ENCODE assay signal across 3 worm cellular contexts in the genomic region with DNA sequence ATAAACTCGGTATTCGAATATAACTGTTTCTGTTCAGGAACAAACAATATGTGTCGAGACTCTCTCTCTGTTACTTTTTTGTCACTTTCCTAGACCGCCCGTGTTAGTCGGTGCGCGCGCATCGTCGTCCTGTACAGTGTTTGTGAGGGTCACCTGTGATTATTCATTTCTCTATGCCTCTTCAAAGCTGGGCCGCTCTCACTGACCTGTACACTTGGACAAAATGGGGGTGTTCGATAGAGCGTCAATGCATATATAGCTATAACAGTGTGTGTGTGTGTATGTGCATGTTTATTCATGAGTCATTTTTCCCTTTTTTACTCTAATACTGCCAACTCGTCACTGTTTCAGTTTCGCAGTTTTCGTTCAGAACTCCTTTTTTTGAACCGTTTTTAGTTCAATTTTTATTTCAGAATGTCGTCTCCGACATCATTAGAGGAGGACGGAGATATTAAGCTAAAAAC.
TF ChIP-seq lines count a peak whose summit lies in the region.

A gene (plus strand): TSS at position 414 of the 464 bp plus-strand sequence.

TF ChIP-seq in whole organism, L1 larva, 84 proteins besides CTCF, POLR2A, EP300 and RAD21 (continued from another document and continues in another):
- TF ChIP-seq efl-1 (optimal IDR thresholded peaks at IDR 0.05; lab: Kevin White, UChicago): peak; percentile 53 to 54
- peak; percentile 21 to 95 for TF ChIP-seq efl-1 (GFP tag; optimal IDR thresholded peaks at IDR 0.05 in 1 of 2; lab: Kevin White, UChicago)
- no peak for TF ChIP-seq isw-1 (GFP tag; IDR thresholded peaks at IDR 0.05; lab: Robert Waterston, UW)
- peak; percentile 80 for TF ChIP-seq snu-23 (GFP tag; optimal IDR thresholded peaks at IDR 0.05; lab: Kevin White, UChicago)
- TF ChIP-seq nhr-11 (tag; optimal IDR thresholded peaks at IDR 0.05; lab: Kevin White, UChicago): no peak
- TF ChIP-seq pag-3 (tag; optimal IDR thresholded peaks at IDR 0.05; lab: Kevin White, UChicago; ENCODE audit: borderline replicate concordance, insufficient read depth): no peak
- TF ChIP-seq ets-5 (GFP tag; IDR thresholded peaks at IDR 0.05; lab: Robert Waterston, UW): no peak
- TF ChIP-seq vab-15 (tag; optimal IDR thresholded peaks at IDR 0.05; lab: Kevin White, UChicago): no peak
- TF ChIP-seq nhr-20 (tag; optimal IDR thresholded peaks at IDR 0.05; lab: Kevin White, UChicago): peak; percentile 81
- TF ChIP-seq ces-1 (GFP tag; optimal IDR thresholded peaks at IDR 0.05; lab: Kevin White, UChicago): no peak
- no peak for TF ChIP-seq egl-27 (tag; optimal IDR thresholded peaks at IDR 0.05; lab: Kevin White, UChicago)
- TF ChIP-seq fkh-10 (GFP tag; optimal IDR thresholded peaks at IDR 0.05; lab: Kevin White, UChicago): no peak
- TF ChIP-seq nhr-71 (tag; optimal IDR thresholded peaks at IDR 0.05; lab: Kevin White, UChicago): peak; percentile 71
- peak; percentile 37 for TF ChIP-seq nhr-47 (tag; optimal IDR thresholded peaks at IDR 0.05; lab: Kevin White, UChicago)
- no peak for TF ChIP-seq hlh-17 (GFP tag; optimal IDR thresholded peaks at IDR 0.05; lab: Kevin White, UChicago; ENCODE audit: borderline replicate concordance)
- TF ChIP-seq nhr-84 (tag; optimal IDR thresholded peaks at IDR 0.05; lab: Kevin White, UChicago): no peak
- TF ChIP-seq rnt-1 (tag; optimal IDR thresholded peaks at IDR 0.05; lab: Kevin White, UChicago): peak; percentile 16
- no peak for TF ChIP-seq fkh-8 (tag; optimal IDR thresholded peaks at IDR 0.05; lab: Kevin White, UChicago)
- peak; percentile 77 for TF ChIP-seq nhr-90 (tag; optimal IDR thresholded peaks at IDR 0.05; lab: Kevin White, UChicago; ENCODE audit: poor library complexity)
- TF ChIP-seq pqm-1 (tag; optimal IDR thresholded peaks at IDR 0.05; lab: Kevin White, UChicago): no peak
- peak; percentile 78 for TF ChIP-seq ztf-4 (tag; optimal IDR thresholded peaks at IDR 0.05; lab: Kevin White, UChicago)
- no peak for TF ChIP-seq ceh-90 (tag; optimal IDR thresholded peaks at IDR 0.05; lab: Kevin White, UChicago)
- no peak for TF ChIP-seq ztf-11 (tag; optimal IDR thresholded peaks at IDR 0.05; lab: Kevin White, UChicago)
- TF ChIP-seq hpl-2 (GFP tag; optimal IDR thresholded peaks at IDR 0.05; lab: Kevin White, UChicago): peak; percentile 67
- TF ChIP-seq fos-1 (tag; optimal IDR thresholded peaks at IDR 0.05; lab: Kevin White, UChicago): peak; percentile 10
- no peak for TF ChIP-seq sup-37 (GFP tag; optimal IDR thresholded peaks at IDR 0.05; lab: Kevin White, UChicago)
- peak; percentile 56 for TF ChIP-seq nhr-19 (GFP tag; conservative IDR thresholded peaks at IDR 0.05; lab: Robert Waterston, UW)
- TF ChIP-seq snpc-4 (tag; optimal IDR thresholded peaks at IDR 0.05; lab: Kevin White, UChicago): no peak
- peak; percentile 51 for TF ChIP-seq skn-1 (tag; optimal IDR thresholded peaks at IDR 0.05; lab: Kevin White, UChicago)
- no peak for TF ChIP-seq unc-86 (tag; optimal IDR thresholded peaks at IDR 0.05; lab: Kevin White, UChicago)
- TF ChIP-seq unc-98 (GFP tag; IDR thresholded peaks at IDR 0.05; lab: Robert Waterston, UW): no peak
- no peak for TF ChIP-seq mab-9 (GFP tag; IDR thresholded peaks at IDR 0.05; lab: Robert Waterston, UW)
- no peak for TF ChIP-seq egl-13 (tag; optimal IDR thresholded peaks at IDR 0.05; lab: Kevin White, UChicago)
- no peak for TF ChIP-seq C04F5.9 (tag; optimal IDR thresholded peaks at IDR 0.05; lab: Kevin White, UChicago)
- peak; percentile 18 for TF ChIP-seq zip-4 (GFP tag; optimal IDR thresholded peaks at IDR 0.05; lab: Kevin White, UChicago)
- no peak for TF ChIP-seq mef-2 (tag; optimal IDR thresholded peaks at IDR 0.05; lab: Kevin White, UChicago)
- TF ChIP-seq lin-39 (tag; optimal IDR thresholded peaks at IDR 0.05; lab: Kevin White, UChicago): no peak
- TF ChIP-seq tbx-2 (tag; optimal IDR thresholded peaks at IDR 0.05; lab: Kevin White, UChicago): peak; percentile 32
- no peak for TF ChIP-seq ceh-8 (GFP tag; optimal IDR thresholded peaks at IDR 0.05; lab: Kevin White, UChicago)
- peak; percentile 17 for TF ChIP-seq lin-15B (tag; optimal IDR thresholded peaks at IDR 0.05; lab: Kevin White, UChicago)
- no peak for TF ChIP-seq pax-3 (tag; optimal IDR thresholded peaks at IDR 0.05; lab: Kevin White, UChicago)
- TF ChIP-seq F16B12.6 (tag; optimal IDR thresholded peaks at IDR 0.05; lab: Kevin White, UChicago): no peak
- TF ChIP-seq C34B4.2 (tag; optimal IDR thresholded peaks at IDR 0.05; lab: Kevin White, UChicago): no peak

TF ChIP-seq in whole organism, L3 larva, 47 proteins besides CTCF, POLR2A, EP300 and RAD21 (continued from another document):
- peak; percentile 75 for TF ChIP-seq lin-15B (tag; optimal IDR thresholded peaks at IDR 0.05; lab: Kevin White, UChicago)
- no peak for TF ChIP-seq egl-27 (tag; optimal IDR thresholded peaks at IDR 0.05; lab: Kevin White, UChicago)
- TF ChIP-seq ceh-28 (tag; optimal IDR thresholded peaks at IDR 0.05; lab: Kevin White, UChicago): peak; percentile 37
- peak; percentile 85 for TF ChIP-seq elt-2 (tag; optimal IDR thresholded peaks at IDR 0.05; lab: Kevin White, UChicago)
- no peak for TF ChIP-seq nhr-237 (tag; optimal IDR thresholded peaks at IDR 0.05; lab: Kevin White, UChicago)
- peak; percentile 7 for TF ChIP-seq R02D3.7 (tag; optimal IDR thresholded peaks at IDR 0.05; lab: Kevin White, UChicago)
- TF ChIP-seq nhr-77 (tag; optimal IDR thresholded peaks at IDR 0.05; lab: Kevin White, UChicago): no peak
- TF ChIP-seq tbx-2 (tag; optimal IDR thresholded peaks at IDR 0.05; lab: Kevin White, UChicago): peak; percentile 45
- no peak for TF ChIP-seq fkh-10 (GFP tag; optimal IDR thresholded peaks at IDR 0.05; lab: Kevin White, UChicago)
- TF ChIP-seq pha-4 (tag; optimal IDR thresholded peaks at IDR 0.05; lab: Kevin White, UChicago): peak; percentile 94
- TF ChIP-seq nhr-11 (tag; optimal IDR thresholded peaks at IDR 0.05; lab: Kevin White, UChicago): no peak
- peak; percentile 80 for TF ChIP-seq fos-1 (tag; optimal IDR thresholded peaks at IDR 0.05; lab: Kevin White, UChicago)
- TF ChIP-seq ztf-11 (tag; optimal IDR thresholded peaks at IDR 0.05; lab: Kevin White, UChicago): no peak
- TF ChIP-seq nhr-43 (tag; optimal IDR thresholded peaks at IDR 0.05; lab: Kevin White, UChicago; ENCODE audit: poor library complexity, severe bottlenecking): peak; percentile 51
- no peak for TF ChIP-seq sea-2 (GFP tag; optimal IDR thresholded peaks at IDR 0.05; lab: Kevin White, UChicago)
- TF ChIP-seq lin-39 (tag; optimal IDR thresholded peaks at IDR 0.05; lab: Kevin White, UChicago): no peak
- no peak for TF ChIP-seq aly-2 (tag; optimal IDR thresholded peaks at IDR 0.05; lab: Kevin White, UChicago)
- TF ChIP-seq snpc-4 (tag; optimal IDR thresholded peaks at IDR 0.05; lab: Kevin White, UChicago): peak; percentile 18
- TF ChIP-seq ceh-16 (tag; optimal IDR thresholded peaks at IDR 0.05; lab: Kevin White, UChicago): no peak
- peak; percentile 98 for TF ChIP-seq nhr-25 (tag; optimal IDR thresholded peaks at IDR 0.05; lab: Kevin White, UChicago)
- no peak for TF ChIP-seq unc-39 (tag; optimal IDR thresholded peaks at IDR 0.05; lab: Kevin White, UChicago)
- no peak for TF ChIP-seq nhr-12 (tag; optimal IDR thresholded peaks at IDR 0.05; lab: Kevin White, UChicago)
- TF ChIP-seq jun-1 (tag; optimal IDR thresholded peaks at IDR 0.05; lab: Kevin White, UChicago): peak; percentile 77
- TF ChIP-seq pqm-1 (tag; optimal IDR thresholded peaks at IDR 0.05; lab: Kevin White, UChicago): peak; percentile 50
- TF ChIP-seq ceh-9 (tag; optimal IDR thresholded peaks at IDR 0.05; lab: Kevin White, UChicago): no peak
- TF ChIP-seq nhr-76 (tag; optimal IDR thresholded peaks at IDR 0.05; lab: Kevin White, UChicago): no peak
- no peak for TF ChIP-seq lsy-12 (tag; optimal IDR thresholded peaks at IDR 0.05; lab: Kevin White, UChicago)
- TF ChIP-seq ama-1 (optimal IDR thresholded peaks at IDR 0.05; lab: Kevin White, UChicago): peak; percentile 96
- TF ChIP-seq elt-1 (tag; optimal IDR thresholded peaks at IDR 0.05; lab: Kevin White, UChicago): no peak

TF ChIP-seq in whole organism, young adult, 124 proteins besides CTCF, POLR2A, EP300 and RAD21 (continued from another document):
- TF ChIP-seq sea-2 (GFP tag; IDR thresholded peaks at IDR 0.05; lab: Robert Waterston, UW): no peak
- peak; percentile 72 for TF ChIP-seq lin-26 (GFP tag; IDR thresholded peaks at IDR 0.05; lab: Robert Waterston, UW)
- peak; percentile 78 for TF ChIP-seq ekl-4 (GFP tag; IDR thresholded peaks at IDR 0.05; lab: Robert Waterston, UW)
- peak; percentile 54 for TF ChIP-seq ets-4 (GFP tag; optimal IDR thresholded peaks at IDR 0.05; lab: Kevin White, UChicago)
- peak; percentile 37 for TF ChIP-seq F22D6.2 (tag; optimal IDR thresholded peaks at IDR 0.05; lab: Kevin White, UChicago)
- peak; percentile 62 for TF ChIP-seq lin-40 (tag; optimal IDR thresholded peaks at IDR 0.05; lab: Kevin White, UChicago)
- peak; percentile 58 for TF ChIP-seq pbrm-1 (GFP tag; IDR thresholded peaks at IDR 0.05; lab: Robert Waterston, UW)
- TF ChIP-seq mel-28 (tag; optimal IDR thresholded peaks at IDR 0.05; lab: Kevin White, UChicago; ENCODE audit: borderline replicate concordance): no peak
- TF ChIP-seq zfh-2 (GFP tag; conservative IDR thresholded peaks at IDR 0.05; lab: Robert Waterston, UW): peak; percentile 40; the same call in 1 of the 2 replicates
- no peak for TF ChIP-seq dpl-1 (GFP tag; optimal IDR thresholded peaks at IDR 0.05; lab: Kevin White, UChicago)
- peak; percentile 32 for TF ChIP-seq xnd-1 (tag; optimal IDR thresholded peaks at IDR 0.05; lab: Kevin White, UChicago)
- TF ChIP-seq hmg-1.2 (GFP tag; IDR thresholded peaks at IDR 0.05; lab: Robert Waterston, UW): peak; percentile 59
- peak; percentile 44 for TF ChIP-seq dpff-1 (tag; optimal IDR thresholded peaks at IDR 0.05; lab: Kevin White, UChicago)
- no peak for TF ChIP-seq nhr-120 (GFP tag; IDR thresholded peaks at IDR 0.05; lab: Robert Waterston, UW)
- peak; percentile 34 for TF ChIP-seq unc-130 (GFP tag; optimal IDR thresholded peaks at IDR 0.05; lab: Kevin White, UChicago)
- peak; percentile 30 for TF ChIP-seq snpc-1.3 (tag; optimal IDR thresholded peaks at IDR 0.05; lab: Kevin White, UChicago; ENCODE audit: insufficient read depth)
- TF ChIP-seq repo-1 (tag; optimal IDR thresholded peaks at IDR 0.05; lab: Kevin White, UChicago): peak; percentile 79
- peak; percentile 70 for TF ChIP-seq nhr-90 (tag; optimal IDR thresholded peaks at IDR 0.05; lab: Kevin White, UChicago)
- TF ChIP-seq F52B5.7 (tag; optimal IDR thresholded peaks at IDR 0.05; lab: Kevin White, UChicago): peak; percentile 53
- no peak for TF ChIP-seq nhr-179 (tag; optimal IDR thresholded peaks at IDR 0.05; lab: Kevin White, UChicago)
- TF ChIP-seq madf-10 (tag; optimal IDR thresholded peaks at IDR 0.05; lab: Kevin White, UChicago): peak; percentile 38
- TF ChIP-seq mes-4 (tag; optimal IDR thresholded peaks at IDR 0.05; lab: Kevin White, UChicago): no peak
- no peak for TF ChIP-seq ccch-3 (GFP tag; optimal IDR thresholded peaks at IDR 0.05; lab: Kevin White, UChicago)
- no peak for TF ChIP-seq mxl-1 (tag; optimal IDR thresholded peaks at IDR 0.05; lab: Kevin White, UChicago)
- TF ChIP-seq snpc-4 (GFP tag; optimal IDR thresholded peaks at IDR 0.05; lab: Kevin White, UChicago): no peak
- peak; percentile 13 to 64 (median 54) for TF ChIP-seq snpc-4 (tag; optimal IDR thresholded peaks at IDR 0.05; lab: Kevin White, UChicago)
- 0 out of 2 replicates have a peak, but pooled peaks have one; percentile 7 for TF ChIP-seq F37B4.10 (GFP tag; IDR thresholded peaks at IDR 0.05; lab: Robert Waterston, UW)
- TF ChIP-seq ZK185.1 (tag; optimal IDR thresholded peaks at IDR 0.05; lab: Kevin White, UChicago; ENCODE audit: poor library complexity, severe bottlenecking): peak; percentile 47
- TF ChIP-seq B0336.3 (GFP tag; IDR thresholded peaks at IDR 0.05; lab: Robert Waterston, UW): peak; percentile 92
- peak; percentile 51 for TF ChIP-seq ztf-26 (tag; optimal IDR thresholded peaks at IDR 0.05; lab: Kevin White, UChicago)
- 0 out of 2 replicates have a peak, but pooled peaks have one; percentile 41 for TF ChIP-seq lir-1 (GFP tag; conservative IDR thresholded peaks at IDR 0.05; lab: Robert Waterston, UW)
- peak in 1 of 3 experiments; percentile 47 for TF ChIP-seq lin-35 (GFP tag; optimal IDR thresholded peaks at IDR 0.05; lab: Kevin White, UChicago)
- TF ChIP-seq nfyb-1 (GFP tag; IDR thresholded peaks at IDR 0.05; lab: Robert Waterston, UW): peak; percentile 72
- TF ChIP-seq hrde-1 (tag; optimal IDR thresholded peaks at IDR 0.05; lab: Kevin White, UChicago; ENCODE audit: borderline replicate concordance): peak; percentile 3
- TF ChIP-seq ceh-40 (GFP tag; IDR thresholded peaks at IDR 0.05; lab: Robert Waterston, UW): 0 out of 2 replicates have a peak, but pooled peaks have one; percentile 10
- peak; percentile 50 to 78 for TF ChIP-seq let-607 (tag; optimal IDR thresholded peaks at IDR 0.05; lab: Kevin White, UChicago)
- peak; percentile 40 for TF ChIP-seq K12H6.12 (tag; optimal IDR thresholded peaks at IDR 0.05; lab: Kevin White, UChicago)
- TF ChIP-seq Y53F4B.3 (GFP tag; IDR thresholded peaks at IDR 0.05; lab: Robert Waterston, UW): no peak
- TF ChIP-seq ztf-18 (tag; optimal IDR thresholded peaks at IDR 0.05; lab: Kevin White, UChicago): peak; percentile 83
- TF ChIP-seq madf-6 (GFP tag; IDR thresholded peaks at IDR 0.05; lab: Robert Waterston, UW): peak; percentile 70; the same call in 1 of the 2 replicates
- TF ChIP-seq bed-2 (GFP tag; IDR thresholded peaks at IDR 0.05; lab: Robert Waterston, UW): no peak
- 0 out of 2 replicates have a peak, but pooled peaks have one; percentile 22 for TF ChIP-seq hmg-20 (GFP tag; IDR thresholded peaks at IDR 0.05; lab: Robert Waterston, UW)
- peak; percentile 54 for TF ChIP-seq pha-4 (tag; optimal IDR thresholded peaks at IDR 0.05; lab: Kevin White, UChicago)
- no peak for TF ChIP-seq unc-62 (GFP tag; optimal IDR thresholded peaks at IDR 0.05; lab: Kevin White, UChicago)
- peak; percentile 63 for TF ChIP-seq efl-1 (GFP tag; optimal IDR thresholded peaks at IDR 0.05; lab: Kevin White, UChicago)
- peak; percentile 91 for TF ChIP-seq dox-1 (GFP tag; IDR thresholded peaks at IDR 0.05; lab: Robert Waterston, UW)
- peak; percentile 10 for TF ChIP-seq gei-17 (GFP tag; optimal IDR thresholded peaks at IDR 0.05; lab: Kevin White, UChicago)
- TF ChIP-seq chd-7 (tag; optimal IDR thresholded peaks at IDR 0.05; lab: Kevin White, UChicago): peak; percentile 82
- TF ChIP-seq tbp1 (GFP tag; optimal IDR thresholded peaks at IDR 0.05; lab: Kevin White, UChicago): peak; percentile 60
